Fruit fly (Drosophila melanogaster) whole organism, prepupa: ENCODE results near the gene CG15506.

Experiments used
- CG11294 ChIP-seq: fragments of 200-800 bp; sonication (Bioruptor generic); IDR thresholded peaks from 2 replicates; pipeline ENCODE4 v1.3.6; 2022; ENCODE audit warnings: missing biosample characterization, missing genetic modification characterization
- CG15336 ChIP-seq: fragments of 200-800 bp; sonication (Bioruptor generic); IDR thresholded peaks from 2 replicates; pipeline ENCODE4 v1.3.6; 2022; ENCODE audit warnings: missing biosample characterization, missing genetic modification characterization
- CG3032 ChIP-seq: fragments of 200-800 bp; optimal IDR thresholded peaks from 2 replicates; lab custom pipeline; 2019; ENCODE audit warnings: missing biosample characterization, mild to moderate bottlenecking, missing genetic modification characterization, moderate library complexity
- CG32006 ChIP-seq: fragments of 200-800 bp; sonication (Bioruptor generic); optimal IDR thresholded peaks from 3 replicates; lab custom pipeline; 2017; ENCODE audit warnings: missing biosample characterization, mild to moderate bottlenecking, missing genetic modification characterization
- CG4318 ChIP-seq: fragments of 200-800 bp; sonication (Bioruptor generic); optimal IDR thresholded peaks from 3 replicates; lab custom pipeline; 2017; ENCODE audit warnings: missing biosample characterization, mild to moderate bottlenecking, missing genetic modification characterization
- CG6163 ChIP-seq: fragments of 200-800 bp; sonication (Bioruptor generic); IDR thresholded peaks from 3 replicates; pipeline ENCODE4 v1.3.6; 2022; ENCODE audit warnings: missing biosample characterization, missing genetic modification characterization
- CG6792 ChIP-seq: fragments of 200-800 bp; sonication (Bioruptor generic); optimal IDR thresholded peaks from 3 replicates; lab custom pipeline; 2016; ENCODE audit warnings: missing biosample characterization, missing genetic modification characterization
- CG6808 ChIP-seq: fragments of 200-800 bp; sonication (Bioruptor generic); optimal IDR thresholded peaks from 3 replicates; lab custom pipeline; 2017; ENCODE audit warnings: missing biosample characterization, missing genetic modification characterization, mild to moderate bottlenecking, moderate library complexity, missing genetic modification reagents
- CG6854 ChIP-seq: fragments of 200-800 bp; sonication (Bioruptor generic); optimal IDR thresholded peaks from 2 replicates; lab custom pipeline; 2017; ENCODE audit warnings: missing biosample characterization, mild to moderate bottlenecking, missing genetic modification characterization
- CG8119 ChIP-seq: fragments of 200-800 bp; sonication (Bioruptor generic); IDR thresholded peaks from 3 replicates; pipeline ENCODE4 v1.3.6; 2022; ENCODE audit warnings: missing biosample characterization, missing genetic modification characterization
- CG8632 ChIP-seq: fragments of 200-800 bp; sonication (Bioruptor generic); optimal IDR thresholded peaks from 3 replicates; lab custom pipeline; 2016; ENCODE audit warnings: missing biosample characterization, missing genetic modification characterization
- Eip75B ChIP-seq: fragments of 200-800 bp; sonication (Bioruptor generic); optimal IDR thresholded peaks from 3 replicates; lab custom pipeline; 2016; ENCODE audit warnings: missing biosample characterization, missing genetic modification characterization
- Eip78C ChIP-seq: fragments of 200-800 bp; sonication (Bioruptor generic); peaks from one replicate; lab custom pipeline; 2016; ENCODE audit warnings: missing biosample characterization, missing genetic modification characterization
- Eip93F ChIP-seq: fragments of 200-800 bp; sonication (Bioruptor generic); optimal IDR thresholded peaks from 2 replicates; lab custom pipeline; 2016; ENCODE audit warnings: missing biosample characterization, mild to moderate bottlenecking, missing genetic modification characterization
- Ets96B ChIP-seq: fragments of 200-800 bp; optimal IDR thresholded peaks from 2 replicates; lab custom pipeline; 2019; ENCODE audit warnings: missing biosample characterization, mild to moderate bottlenecking, missing genetic modification characterization, moderate library complexity
- Gug ChIP-seq: fragments of 200-800 bp; sonication (Bioruptor generic); IDR thresholded peaks from 2 replicates; pipeline ENCODE4 v1.3.6; 2022; ENCODE audit warnings: missing biosample characterization, missing genetic modification characterization
- Lpt ChIP-seq: fragments of 200-800 bp; sonication (Bioruptor generic); optimal IDR thresholded peaks from 3 replicates; lab custom pipeline; 2016; ENCODE audit warnings: missing biosample characterization, missing genetic modification characterization
- OdsH ChIP-seq: fragments of 200-800 bp; sonication (Bioruptor generic); optimal IDR thresholded peaks from 3 replicates; lab custom pipeline; 2016; ENCODE audit warnings: missing biosample characterization, missing genetic modification characterization
- Smox ChIP-seq: fragments of 200-800 bp; sonication (Bioruptor generic); optimal IDR thresholded peaks from 3 replicates; lab custom pipeline; 2016; ENCODE audit warnings: missing biosample characterization, missing genetic modification characterization
- Sox14 ChIP-seq: fragments of 200-800 bp; sonication (Bioruptor generic); optimal IDR thresholded peaks from 3 replicates; lab custom pipeline; 2016; ENCODE audit warnings: missing biosample characterization, missing genetic modification characterization
- achi ChIP-seq: fragments of 200-800 bp; sonication (Bioruptor generic); optimal IDR thresholded peaks from 3 replicates; lab custom pipeline; 2016; ENCODE audit warnings: missing biosample characterization, missing genetic modification characterization
- acj6 ChIP-seq: fragments of 200-800 bp; sonication (Bioruptor generic); optimal IDR thresholded peaks from 3 replicates; lab custom pipeline; 2016; ENCODE audit warnings: missing biosample characterization, missing genetic modification characterization
- cyc ChIP-seq: fragments of 200-800 bp; sonication (Bioruptor generic); optimal IDR thresholded peaks from 3 replicates; lab custom pipeline; 2016; ENCODE audit warnings: missing biosample characterization, missing genetic modification characterization
- dac ChIP-seq: fragments of 200-800 bp; sonication (Bioruptor generic); optimal IDR thresholded peaks from 2 replicates; lab custom pipeline; 2017; ENCODE audit warnings: missing biosample characterization, mild to moderate bottlenecking, missing genetic modification characterization
- dsx ChIP-seq: fragments of 200-800 bp; optimal IDR thresholded peaks from 3 replicates; lab custom pipeline; 2019; ENCODE audit warnings: missing biosample characterization, mild to moderate bottlenecking, missing genetic modification characterization, moderate library complexity; ENCODE audit not compliant: poor library complexity, severe bottlenecking
- eg ChIP-seq: fragments of 200-800 bp; sonication (Bioruptor generic); IDR thresholded peaks from 3 replicates; pipeline ENCODE4 v1.3.6; 2022; ENCODE audit warnings: missing biosample characterization, missing genetic modification characterization
- esn ChIP-seq: fragments of 200-800 bp; sonication (Bioruptor generic); optimal IDR thresholded peaks from 2 replicates; lab custom pipeline; 2016; ENCODE audit warnings: missing biosample characterization, mild to moderate bottlenecking, missing genetic modification characterization, moderate library complexity
- fd59A ChIP-seq: fragments of 200-800 bp; sonication (Bioruptor generic); optimal IDR thresholded peaks from 2 replicates; lab custom pipeline; 2017; ENCODE audit warnings: missing biosample characterization, mild to moderate bottlenecking, missing genetic modification characterization, missing genetic modification reagents
- fd85E ChIP-seq: fragments of 200-800 bp; sonication (Bioruptor generic); optimal IDR thresholded peaks from 3 replicates; lab custom pipeline; 2016; ENCODE audit warnings: missing biosample characterization, missing genetic modification characterization
- fkh ChIP-seq: fragments of 200-800 bp; sonication (Bioruptor generic); optimal IDR thresholded peaks from 3 replicates; lab custom pipeline; 2017; ENCODE audit warnings: missing biosample characterization, mild to moderate bottlenecking, missing genetic modification characterization, moderate library complexity
- lz ChIP-seq: fragments of 200-800 bp; sonication (Bioruptor generic); optimal IDR thresholded peaks from 3 replicates; lab custom pipeline; 2016; ENCODE audit warnings: missing biosample characterization, missing genetic modification characterization
- net ChIP-seq: fragments of 200-800 bp; sonication (Bioruptor generic); optimal IDR thresholded peaks from 3 replicates; lab custom pipeline; 2016; ENCODE audit warnings: missing biosample characterization, missing genetic modification characterization
- pdm3 ChIP-seq: fragments of 200-800 bp; sonication (Bioruptor generic); optimal IDR thresholded peaks from 3 replicates; lab custom pipeline; 2016; ENCODE audit warnings: missing biosample characterization, missing genetic modification characterization
- spab ChIP-seq: fragments of 200-800 bp; sonication (Bioruptor generic); optimal IDR thresholded peaks from 2 replicates; lab custom pipeline; 2017; ENCODE audit warnings: missing biosample characterization, mild to moderate bottlenecking, missing genetic modification characterization, missing genetic modification reagents
- ss ChIP-seq, 2 experiments: fragments of 200-800 bp; sonication (Bioruptor generic); optimal IDR thresholded peaks; 2 replicates in 1 of 2; 3 replicates in 1 of 2; lab custom pipeline; 2017 to 2018; ENCODE audit warnings: mild to moderate bottlenecking in 2 of 2, missing biosample characterization in 2 of 2, missing genetic modification characterization in 2 of 2, moderate library complexity in 1 of 2
- svp ChIP-seq: fragments of 200-800 bp; sonication (Bioruptor generic); peaks from one replicate; lab custom pipeline; 2016; ENCODE audit warnings: missing biosample characterization, missing genetic modification characterization
- topi ChIP-seq: fragments of 200-800 bp; sonication (Bioruptor generic); optimal IDR thresholded peaks from 3 replicates; lab custom pipeline; 2016; ENCODE audit warnings: missing biosample characterization, missing genetic modification characterization

The CG15506 gene

dm6 chr3R:29718363-29718762 is at the start of gene CG15506:
Gene CG15506, plus strand, starts transcription at chr3R:29718663.
- TF ChIP-seq cyc (GFP tag; lab: Kevin White, UChicago) (no peak), achi (no peak), eg (GFP tag; lab: Robert Waterston, UW) (0 out of 3 replicates have a peak, but pooled peaks have one; percentile 36), net (no peak), Eip93F (GFP tag; lab: Kevin White, UChicago) (no peak), Smox (GFP tag; lab: Kevin White, UChicago) (no peak), CG8119 (GFP tag; lab: Robert Waterston, UW) (0 out of 3 replicates have a peak, but pooled peaks have one; percentile 25), ss (GFP tag; optimal IDR thresholded peaks at IDR 0.05; lab: Kevin White, UChicago) (peak in 1 of 2 experiments; percentile 33), CG6808 (GFP tag; lab: Kevin White, UChicago) (no peak), CG6163 (GFP tag; lab: Robert Waterston, UW) (0 out of 3 replicates have a peak, but pooled peaks have one; percentile 11), fd85E (GFP tag; lab: Kevin White, UChicago) (no peak), fd59A (no peak), CG15336 (GFP tag; lab: Robert Waterston, UW) (0 out of 2 replicates have a peak, but pooled peaks have one; percentile 7), CG6792 (no peak), CG6854 (GFP tag; lab: Kevin White, UChicago) (no peak), spab (no peak), CG32006 (no peak), fkh (GFP tag; lab: Kevin White, UChicago) (no peak), esn (GFP tag; lab: Kevin White, UChicago) (no peak)

DNA sequence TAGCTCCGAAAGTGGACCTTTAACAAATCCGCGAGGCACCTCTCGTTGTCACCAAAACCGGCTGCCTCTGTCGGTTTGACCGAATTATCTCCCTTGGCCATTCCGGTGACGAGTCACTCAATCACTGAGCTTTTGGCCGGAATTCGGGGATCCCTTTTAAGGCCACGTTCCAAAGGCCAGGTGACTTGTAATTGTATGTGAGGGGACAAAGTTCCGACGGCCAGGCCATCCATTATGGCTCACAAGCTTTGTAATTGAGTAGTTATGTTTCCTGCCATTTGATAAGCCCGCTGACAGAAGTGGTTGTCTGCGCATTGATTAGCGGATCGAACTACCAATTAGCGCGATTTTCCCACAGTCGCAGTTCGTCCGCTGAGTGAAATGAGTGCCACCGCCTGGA is 49.7 kb upstream of the CG15506 start, which contains the start of the genes ppk20 and ppk30:
TSS of gene ppk20 (minus strand) at position 101 of the 400 bp plus-strand sequence.
TSS of gene ppk30 (plus strand) at position 373 of the 400 bp plus-strand sequence.
- no peak for TF ChIP-seq Gug (GFP tag; lab: Robert Waterston, UW)
- no peak for TF ChIP-seq Eip75B (GFP tag; lab: Kevin White, UChicago)
- no peak for TF ChIP-seq eg (GFP tag; lab: Robert Waterston, UW)
- TF ChIP-seq Eip78C (GFP tag; lab: Kevin White, UChicago) = no peak
- no peak for TF ChIP-seq fkh (GFP tag; lab: Kevin White, UChicago)
- TF ChIP-seq CG4318 (GFP tag; lab: Kevin White, UChicago) = no peak
- no peak for TF ChIP-seq OdsH (GFP tag; lab: Kevin White, UChicago)
- TF ChIP-seq acj6 (GFP tag; lab: Kevin White, UChicago) = no peak
- no peak for TF ChIP-seq dsx (GFP tag; lab: Kevin White, UChicago)
- no peak for TF ChIP-seq CG8119 (GFP tag; lab: Robert Waterston, UW)
- no peak for TF ChIP-seq Lpt (GFP tag; lab: Kevin White, UChicago)
- TF ChIP-seq cyc (GFP tag; lab: Kevin White, UChicago) = no peak
- no peak for TF ChIP-seq lz (GFP tag; lab: Kevin White, UChicago)
- no peak for TF ChIP-seq esn (GFP tag; lab: Kevin White, UChicago)
- TF ChIP-seq pdm3 = no peak
- TF ChIP-seq, all 60 proteins: peak for 0

DNA sequence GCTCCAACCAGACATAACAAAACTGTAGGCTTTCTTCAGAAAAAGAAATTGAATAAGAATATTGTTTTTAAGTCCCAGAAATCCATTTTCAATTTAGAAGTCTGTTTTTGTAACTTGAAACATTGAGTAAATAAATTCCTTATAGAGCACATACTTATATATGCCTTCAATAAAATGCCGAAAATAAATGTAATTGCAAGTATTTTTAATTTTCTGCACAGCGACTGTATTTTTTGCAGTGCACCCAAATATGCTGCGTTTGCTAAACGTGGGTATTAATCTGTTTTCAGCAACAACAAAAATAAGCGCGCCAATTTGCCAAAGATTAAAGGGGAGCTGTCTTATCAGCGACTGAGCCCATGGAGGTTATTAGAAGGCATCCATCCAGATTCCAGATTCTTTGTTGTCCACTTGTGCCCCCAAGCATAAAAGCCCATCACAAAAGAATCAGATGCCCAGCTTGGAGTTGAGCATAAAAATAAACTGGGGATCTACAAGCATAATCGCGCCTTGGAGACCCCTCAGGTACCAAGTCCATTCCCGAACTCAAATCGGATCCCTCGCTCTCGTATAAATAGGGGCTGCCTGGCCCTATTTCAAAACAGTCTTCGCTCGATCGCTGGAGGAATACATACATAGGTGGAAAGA is 47.3 kb upstream of the CG15506 start, which contains the start of gene Obp99a:
TSS of gene Obp99a (plus strand) at position 598 of the 648 bp plus-strand sequence.
- TF ChIP-seq Eip78C (GFP tag; lab: Kevin White, UChicago) (peak; percentile 42), svp (GFP tag; lab: Kevin White, UChicago) (peak; percentile 74), CG3032 (tag; lab: Kevin White, UChicago) (no peak)

- no peak for TF ChIP-seq CG6163 (GFP tag; lab: Robert Waterston, UW)
- TF ChIP-seq topi (GFP tag; lab: Kevin White, UChicago) = no peak
- no peak for TF ChIP-seq CG11294 (GFP tag; lab: Robert Waterston, UW)
- no peak for TF ChIP-seq fkh (GFP tag; lab: Kevin White, UChicago)
- TF ChIP-seq dac (GFP tag; lab: Kevin White, UChicago) = no peak
- TF ChIP-seq Ets96B (tag; lab: Kevin White, UChicago) = no peak
- no peak for TF ChIP-seq Sox14 (GFP tag; lab: Kevin White, UChicago)
- TF ChIP-seq CG8632 (GFP tag; lab: Kevin White, UChicago) = no peak
- no peak for TF ChIP-seq acj6 (GFP tag; lab: Kevin White, UChicago)
Observed at dm6 chr3R:29672156-29672555, 46.3 kb upstream of the CG15506 start, which contains the start of gene ppk19. Gene ppk19, plus strand, starts transcription at chr3R:29672456.
